Fruit fly (Drosophila melanogaster) whole organism: ENCODE results near the gene HP1b.

Experiments used
- EcR ChIP-seq, 2 experiments: fragments of >200 bp; optimal IDR thresholded peaks; 2 replicates each; lab custom pipeline; 2017; ENCODE audit warnings: missing biosample characterization in 2 of 2, missing genetic modification characterization in 2 of 2, missing genetic modification reagents in 2 of 2
- pan ChIP-seq: fragments of >200 bp; optimal IDR thresholded peaks from 2 replicates; lab custom pipeline; 2017

- TF ChIP-seq EcR (GFP tag; optimal IDR thresholded peaks at IDR 0.05; lab: Kevin White, UChicago): no peak
- no peak for TF ChIP-seq pan (lab: Kevin White, UChicago)
Measured at dm6 chrX:9128012-9128280, 47.1 kb downstream of the HP1b start.
